Worm (Caenorhabditis elegans): ENCODE results near the gene srh-203.
"Not testable (repeated sequence)": the region's sequence is repeated elsewhere in the genome, so short reads cannot be mapped to it uniquely, and the experiment has no call there.

The srh-203 gene

ce11 chrV:17429262-17429661 lies 26.8 kb downstream of the srh-203 start:
- no peak for TF ChIP-seq unc-120 (tag; optimal IDR thresholded peaks at IDR 0.05; ENCODE audit: poor library complexity, severe bottlenecking)

- no peak for TF ChIP-seq lsy-2 (tag; optimal IDR thresholded peaks at IDR 0.05)
These were observed 39.3 kb downstream of the srh-203 start, which contains the start of gene clc-21 for ce11 chrV:17416833-17417232. TSS of gene clc-21 (plus strand) at chrV:17417133.

DNA sequence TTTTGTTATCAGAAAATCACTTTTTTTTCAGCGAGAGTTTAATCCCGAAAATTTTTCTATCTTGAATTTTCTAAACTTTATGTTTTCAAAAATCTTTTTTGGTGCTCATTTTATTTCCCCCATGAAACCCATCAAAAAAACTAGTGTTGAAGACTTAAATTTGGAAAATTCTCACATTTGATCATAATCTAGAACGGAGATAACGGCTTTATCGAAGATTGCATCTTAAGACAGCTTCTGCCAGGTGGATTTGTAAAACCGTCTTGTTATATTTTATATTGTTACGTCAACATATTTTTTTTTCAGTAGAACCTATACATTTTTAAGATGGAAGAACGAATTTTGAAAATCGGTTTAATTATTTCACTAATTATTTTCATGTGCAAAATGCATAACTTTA lies 41.1 kb downstream of the srh-203 start, which contains the start of gene T27C5.12:
T27C5.12 (plus strand) TSS at position 301 of the 400 bp plus-strand sequence.
- TF ChIP-seq ceh-43 (GFP tag; optimal IDR thresholded peaks at IDR 0.05) = no peak
- no peak for TF ChIP-seq tbx-8 (GFP tag; optimal IDR thresholded peaks at IDR 0.05)
- TF ChIP-seq unc-120 (tag; optimal IDR thresholded peaks at IDR 0.05; ENCODE audit: poor library complexity, severe bottlenecking) = no peak

DNA sequence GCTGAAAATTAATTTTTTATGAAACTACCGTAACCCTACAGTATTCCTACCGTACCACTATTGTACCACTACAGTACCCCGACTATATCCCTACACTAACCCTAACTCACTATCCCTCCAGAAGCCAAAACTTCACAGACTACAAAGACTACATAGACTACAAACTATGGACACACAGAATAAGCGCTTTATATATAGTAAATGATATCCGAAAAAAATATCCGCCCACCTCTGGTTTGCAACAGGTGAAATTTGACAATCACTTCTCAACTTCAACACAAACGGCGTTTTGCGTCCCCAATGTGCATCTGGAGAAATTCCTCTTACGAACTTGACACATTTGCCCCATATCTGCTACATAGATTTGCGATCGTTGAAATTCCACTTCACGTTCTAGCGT lies 46.1 kb downstream of the srh-203 start, which contains the start of gene srh-132:
srh-132 (plus strand) TSS at position 301 of the 400 bp plus-strand sequence.
- not testable (repeated sequence) for TF ChIP-seq sem-2 (GFP tag; optimal IDR thresholded peaks at IDR 0.05); flh-1 (GFP tag; optimal IDR thresholded peaks at IDR 0.05); lin-13 (tag; optimal IDR thresholded peaks at IDR 0.05)
